Fruit fly (Drosophila melanogaster): Measurements from ENCODE around the gene MSBP.

MSBP gene

DNA sequence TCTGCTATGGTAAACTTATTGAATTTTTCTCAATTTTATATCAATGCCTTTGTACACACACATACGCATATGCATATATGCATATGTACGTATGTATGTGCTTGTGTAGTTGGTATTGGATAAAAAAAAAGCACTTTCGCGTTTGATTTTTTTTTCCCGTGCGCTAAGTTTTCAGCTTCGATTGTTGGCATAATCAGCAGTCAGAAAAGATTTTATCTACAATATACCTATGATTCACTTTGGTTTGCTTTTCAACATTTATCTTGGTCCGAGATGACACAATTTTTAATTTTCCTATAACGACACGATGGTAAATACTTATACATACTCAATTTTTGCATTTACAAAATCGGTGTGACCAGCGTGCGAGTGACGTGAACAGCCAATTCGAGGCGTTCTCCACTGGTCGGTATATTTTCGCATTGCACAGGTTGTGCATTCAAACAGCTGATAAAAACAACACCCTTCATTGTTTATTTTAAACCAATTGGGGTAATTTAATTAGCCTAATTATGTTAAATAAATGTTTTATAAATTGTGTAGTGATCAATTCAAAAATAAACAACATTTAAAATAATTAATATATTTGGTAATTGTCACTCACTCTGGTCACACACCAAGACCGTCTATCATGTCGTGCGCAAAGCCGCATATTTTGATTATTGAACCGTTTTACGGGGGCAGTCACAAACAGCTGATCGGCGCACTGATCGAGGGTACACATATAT, 36.9 kb downstream of the MSBP start, which contains the start of the genes UBL3 and CG15914 (continued):
- TF ChIP-seq CG11902 (GFP tag; optimal IDR thresholded peaks at IDR 0.05) (no peak), Sox14 (GFP tag; optimal IDR thresholded peaks at IDR 0.05) (no peak), Sox15 (GFP tag; optimal IDR thresholded peaks at IDR 0.05) (no peak), CG15336 (GFP tag; IDR thresholded peaks at IDR 0.05) (peak; percentile 11; the same call in 1 of the 2 replicates), CG34406 (GFP tag; optimal IDR thresholded peaks at IDR 0.05) (no peak), CG32006 (GFP tag; optimal IDR thresholded peaks at IDR 0.05) (no peak), dac (GFP tag; optimal IDR thresholded peaks at IDR 0.05) (no peak), CG4318 (GFP tag; optimal IDR thresholded peaks at IDR 0.05) (no peak), CG31627 (GFP tag; optimal IDR thresholded peaks at IDR 0.05) (no peak), fd85E (GFP tag; optimal IDR thresholded peaks at IDR 0.05) (peak; percentile 19), fd59A (GFP tag; optimal IDR thresholded peaks at IDR 0.05) (no peak), CG1621 (tag; optimal IDR thresholded peaks at IDR 0.05) (no peak), Smox (GFP tag; optimal IDR thresholded peaks at IDR 0.05) (no peak), eg (GFP tag; IDR thresholded peaks at IDR 0.05) (no peak), Hr38 (GFP tag; optimal IDR thresholded peaks at IDR 0.05) (no peak), vri (GFP tag; optimal IDR thresholded peaks at IDR 0.05) (peak; percentile 59), CG6163 (GFP tag; IDR thresholded peaks at IDR 0.05) (no peak), ss (GFP tag; optimal IDR thresholded peaks at IDR 0.05) (peak in 1 of 2 experiments; percentile 48), CG10631 (GFP tag; optimal IDR thresholded peaks at IDR 0.05) (no peak)

DNA sequence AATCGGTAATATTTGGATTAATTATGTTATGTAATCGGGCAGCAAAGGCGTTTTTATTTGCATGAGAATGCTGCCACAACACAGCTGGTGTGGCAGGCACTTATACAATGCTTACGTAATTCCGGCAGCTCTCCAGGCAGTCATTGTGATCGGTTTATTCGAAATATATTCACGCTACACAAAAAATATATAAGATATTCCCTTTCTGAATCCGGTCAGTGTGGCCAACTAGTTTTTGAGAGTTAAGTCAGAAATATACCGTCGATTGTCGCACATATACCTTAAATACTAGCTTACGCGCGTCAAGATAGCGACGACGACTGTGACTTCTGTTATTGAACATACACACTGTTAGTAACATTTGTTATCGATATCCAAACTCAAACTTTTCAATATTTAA, 40.9 kb downstream of the MSBP start, which contains the start of gene sun:
Gene sun (minus strand): TSS at position 238 of the 400 bp plus-strand sequence.
- TF ChIP-seq Eip78C (GFP tag): peak; percentile 31
- TF ChIP-seq svp (GFP tag): peak; percentile 6
- TF ChIP-seq lz (GFP tag; optimal IDR thresholded peaks at IDR 0.05): no peak
- TF ChIP-seq vri (GFP tag; optimal IDR thresholded peaks at IDR 0.05): peak; percentile 77

DNA sequence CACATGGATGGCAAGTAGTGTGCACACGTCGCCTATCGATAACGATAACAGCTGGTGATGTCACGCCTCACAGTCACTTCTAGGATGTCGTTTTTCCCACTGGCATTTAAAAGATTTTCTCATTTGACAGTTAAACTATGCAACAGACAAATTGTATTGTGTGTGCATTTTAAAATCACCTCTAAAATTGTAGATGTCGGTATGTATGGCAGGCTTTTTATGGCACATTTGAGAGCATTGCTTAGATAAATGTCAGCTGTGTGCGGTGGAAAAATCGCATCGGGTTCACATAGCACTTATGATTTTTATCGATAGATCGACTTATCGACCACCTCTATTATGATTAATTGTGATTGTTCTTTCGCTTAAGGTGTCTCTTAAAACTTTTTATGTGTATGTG, 45.8 kb downstream of the MSBP start, which contains the start of the genes ArgRS and CG8578:
Gene ArgRS (minus strand): TSS at position 7 of the 400 bp plus-strand sequence.
Gene CG8578 (plus strand): TSS at position 338 of the 400 bp plus-strand sequence.
- TF ChIP-seq pdm3 (GFP tag; optimal IDR thresholded peaks at IDR 0.05) (no peak), svp (GFP tag) (no peak), Sox15 (GFP tag; optimal IDR thresholded peaks at IDR 0.05) (peak; percentile 27), CG9139 (GFP tag; optimal IDR thresholded peaks at IDR 0.05) (no peak), CG7368 (GFP tag; optimal IDR thresholded peaks at IDR 0.05) (no peak), lz (GFP tag; optimal IDR thresholded peaks at IDR 0.05) (peak; percentile 74), Smox (GFP tag; optimal IDR thresholded peaks at IDR 0.05) (no peak), Eip78C (GFP tag) (peak; percentile 91), cyc (GFP tag; optimal IDR thresholded peaks at IDR 0.05) (peak; percentile 36), CG10669 (GFP tag; optimal IDR thresholded peaks at IDR 0.05) (no peak), CG34406 (GFP tag; optimal IDR thresholded peaks at IDR 0.05) (no peak), acj6 (GFP tag; optimal IDR thresholded peaks at IDR 0.05) (peak; percentile 28), achi (GFP tag; optimal IDR thresholded peaks at IDR 0.05) (no peak), spab (GFP tag; optimal IDR thresholded peaks at IDR 0.05) (no peak), Eip75B (GFP tag; optimal IDR thresholded peaks at IDR 0.05) (peak; percentile 80), CG6808 (GFP tag; optimal IDR thresholded peaks at IDR 0.05) (no peak), CG6792 (GFP tag; optimal IDR thresholded peaks at IDR 0.05) (peak; percentile 20), Met (GFP tag; optimal IDR thresholded peaks at IDR 0.05) (peak; percentile 39), Hr4 (GFP tag; optimal IDR thresholded peaks at IDR 0.05) (peak; percentile 72), CG3919 (GFP tag; optimal IDR thresholded peaks at IDR 0.05) (no peak), OdsH (GFP tag; optimal IDR thresholded peaks at IDR 0.05) (peak; percentile 17), CG8319 (GFP tag; optimal IDR thresholded peaks at IDR 0.05) (no peak), fkh (GFP tag; optimal IDR thresholded peaks at IDR 0.05) (no peak), eg (GFP tag; IDR thresholded peaks at IDR 0.05) (no peak; the same call in 2 of the 3 replicates), CG11294 (GFP tag; IDR thresholded peaks at IDR 0.05) (0 out of 2 replicates have a peak, but pooled peaks have one; percentile 33), ss (GFP tag; optimal IDR thresholded peaks at IDR 0.05) (peak in 1 of 2 experiments; percentile 67), fd85E (GFP tag; optimal IDR thresholded peaks at IDR 0.05) (no peak), CG11762 (GFP tag; optimal IDR thresholded peaks at IDR 0.05; ENCODE audit: insufficient read depth) (peak; percentile 29), CG11902 (GFP tag; optimal IDR thresholded peaks at IDR 0.05) (no peak), Eip93F (GFP tag; optimal IDR thresholded peaks at IDR 0.05) (no peak), Gug (GFP tag; IDR thresholded peaks at IDR 0.05) (peak; percentile 78), CG6163 (GFP tag; IDR thresholded peaks at IDR 0.05) (no peak), dac (GFP tag; optimal IDR thresholded peaks at IDR 0.05) (no peak), Ets21C (GFP tag; optimal IDR thresholded peaks at IDR 0.05) (peak; percentile 44), CG6854 (GFP tag; optimal IDR thresholded peaks at IDR 0.05) (no peak), Blimp-1 (GFP tag; optimal IDR thresholded peaks at IDR 0.05) (no peak)
